Fruit fly (Drosophila melanogaster) whole organism, embryonic: ENCODE measurements around the gene CG4393.

Experiments used
- Adf1 ChIP-seq: fragments of 200-800 bp; sonication (Bioruptor generic); IDR thresholded peaks from 2 replicates; pipeline ENCODE4 v1.3.6; 2022; ENCODE audit warnings: missing biosample characterization, missing genetic modification characterization
- Atf3 ChIP-seq: fragments of 200-800 bp; sonication (Bioruptor generic); optimal IDR thresholded peaks from 3 replicates; lab custom pipeline; 2016; ENCODE audit warnings: missing biosample characterization, missing genetic modification characterization
- B-H2 ChIP-seq: fragments of 200-800 bp; sonication (Bioruptor generic); optimal IDR thresholded peaks from 2 replicates; lab custom pipeline; 2018; ENCODE audit warnings: missing biosample characterization, mild to moderate bottlenecking, missing genetic modification characterization
- CG13287 ChIP-seq: fragments of 200-800 bp; sonication (Bioruptor generic); IDR thresholded peaks from 2 replicates; pipeline ENCODE4 v1.3.6; 2022; ENCODE audit warnings: missing biosample characterization, missing genetic modification characterization; ENCODE audit not compliant: partially characterized antibody
- CG14860 ChIP-seq: fragments of 200-800 bp; sonication (Bioruptor generic); IDR thresholded peaks from 3 replicates; pipeline ENCODE4 v1.3.6; 2022; ENCODE audit warnings: missing biosample characterization, missing genetic modification characterization; ENCODE audit not compliant: partially characterized antibody
- CG1603 ChIP-seq: fragments of 200-800 bp; sonication (Bioruptor generic); optimal IDR thresholded peaks from 2 replicates; lab custom pipeline; 2019; ENCODE audit warnings: missing biosample characterization, mild to moderate bottlenecking, missing genetic modification characterization, moderate library complexity
- CG17186 ChIP-seq: fragments of 200-800 bp; sonication (Bioruptor generic); optimal IDR thresholded peaks from 3 replicates; lab custom pipeline; 2017; ENCODE audit warnings: missing biosample characterization, missing genetic modification reagents, missing genetic modification characterization
- CG18262 ChIP-seq: fragments of 200-800 bp; optimal IDR thresholded peaks from 3 replicates; lab custom pipeline; 2019; ENCODE audit warnings: missing biosample characterization, mild to moderate bottlenecking, missing genetic modification characterization, moderate library complexity
- CG31441 ChIP-seq: fragments of 200-800 bp; sonication (Bioruptor generic); IDR thresholded peaks from 2 replicates; pipeline ENCODE4 v1.3.6; 2022; ENCODE audit warnings: missing biosample characterization, missing genetic modification characterization
- CG3847 ChIP-seq: fragments of 200-800 bp; sonication (Bioruptor generic); IDR thresholded peaks from 2 replicates; pipeline ENCODE4 v1.3.6; 2022; ENCODE audit warnings: missing biosample characterization, missing genetic modification characterization
- CG7372 ChIP-seq: fragments of 200-800 bp; sonication (Bioruptor generic); IDR thresholded peaks from 2 replicates; pipeline ENCODE4 v1.3.6; 2022; ENCODE audit warnings: missing biosample characterization, missing genetic modification characterization
- CG7786 ChIP-seq: fragments of 200-800 bp; sonication (Bioruptor generic); optimal IDR thresholded peaks from 2 replicates; lab custom pipeline; 2016; ENCODE audit warnings: missing biosample characterization, missing genetic modification characterization
- CG8359 ChIP-seq: fragments of 200-800 bp; sonication (Bioruptor generic); optimal IDR thresholded peaks from 2 replicates; lab custom pipeline; 2017; ENCODE audit warnings: missing biosample characterization, mild to moderate bottlenecking, missing genetic modification characterization, borderline replicate concordance
- CG9437 ChIP-seq: fragments of 200-800 bp; sonication (Bioruptor generic); optimal IDR thresholded peaks from 2 replicates; lab custom pipeline; 2018; ENCODE audit warnings: missing biosample characterization, mild to moderate bottlenecking, missing genetic modification characterization
- CG9797 ChIP-seq: fragments of 200-800 bp; sonication (Bioruptor generic); optimal IDR thresholded peaks from 3 replicates; lab custom pipeline; 2018; ENCODE audit warnings: missing biosample characterization, mild to moderate bottlenecking, missing genetic modification characterization
- Chrac-16 ChIP-seq: fragments of 200-800 bp; sonication (Bioruptor generic); optimal IDR thresholded peaks from 3 replicates; lab custom pipeline; 2016; ENCODE audit warnings: missing biosample characterization, missing genetic modification characterization
- Dll ChIP-seq: fragments of 200-800 bp; sonication (Bioruptor generic); IDR thresholded peaks from 4 replicates; pipeline ENCODE4 v1.3.6; 2022; ENCODE audit warnings: missing biosample characterization, missing genetic modification characterization; ENCODE audit not compliant: partially characterized antibody
- Doc3 ChIP-seq: fragments of 200-800 bp; sonication (Bioruptor generic); IDR thresholded peaks from 3 replicates; pipeline ENCODE4 v1.3.6; 2022; ENCODE audit warnings: missing biosample characterization, missing genetic modification characterization; ENCODE audit not compliant: partially characterized antibody
- Dp ChIP-seq: fragments of 200-800 bp; sonication (Bioruptor generic); optimal IDR thresholded peaks from 2 replicates; lab custom pipeline; 2018; ENCODE audit warnings: missing biosample characterization, mild to moderate bottlenecking, missing genetic modification characterization, moderate library complexity
- HLH4C ChIP-seq: fragments of 200-800 bp; sonication (Bioruptor generic); IDR thresholded peaks from 3 replicates; pipeline ENCODE4 v1.3.6; 2022; ENCODE audit warnings: missing biosample characterization, missing genetic modification characterization; ENCODE audit not compliant: partially characterized antibody
- Hmr ChIP-seq: fragments of 200-800 bp; sonication (Bioruptor generic); optimal IDR thresholded peaks from 3 replicates; lab custom pipeline; 2017; ENCODE audit warnings: mild to moderate bottlenecking, missing biosample characterization, missing genetic modification reagents, missing genetic modification characterization
- Med ChIP-seq: fragments of 200-800 bp; sonication (Bioruptor generic); peaks from one replicate; lab custom pipeline; 2016; ENCODE audit warnings: missing biosample characterization, missing genetic modification characterization, mild to moderate bottlenecking, inconsistent platforms, moderate library complexity
- Myb ChIP-seq: fragments of 200-800 bp; sonication (Bioruptor generic); optimal IDR thresholded peaks from 2 replicates; lab custom pipeline; 2016; ENCODE audit warnings: missing biosample characterization, missing genetic modification characterization
- NfI ChIP-seq: fragments of 200-800 bp; sonication (Bioruptor generic); optimal IDR thresholded peaks from 3 replicates; lab custom pipeline; 2018; ENCODE audit warnings: missing biosample characterization, mild to moderate bottlenecking, missing genetic modification characterization, moderate library complexity
- Opbp ChIP-seq: fragments of 200-800 bp; sonication (Bioruptor generic); IDR thresholded peaks from 3 replicates; pipeline ENCODE4 v1.3.6; 2022; ENCODE audit warnings: missing biosample characterization, missing genetic modification characterization; ENCODE audit not compliant: partially characterized antibody
- Sin3A ChIP-seq: fragments of >200 bp; optimal IDR thresholded peaks from 2 replicates; lab custom pipeline; 2018
- Sry-δ ChIP-seq: fragments of 200-800 bp; sonication (Bioruptor generic); optimal IDR thresholded peaks from 2 replicates; lab custom pipeline; 2016; ENCODE audit warnings: missing biosample characterization, missing genetic modification characterization
- Xbp1 ChIP-seq: fragments of 200-800 bp; sonication (Bioruptor generic); optimal IDR thresholded peaks from 3 replicates; lab custom pipeline; 2016; ENCODE audit warnings: missing biosample characterization, mild to moderate bottlenecking, missing genetic modification characterization
- Xrp1 ChIP-seq: fragments of 200-800 bp; sonication (Bioruptor generic); IDR thresholded peaks from 2 replicates; pipeline ENCODE4 v1.3.6; 2022; ENCODE audit warnings: missing biosample characterization, missing genetic modification characterization
- YL-1 ChIP-seq: fragments of 200-800 bp; sonication (Bioruptor generic); optimal IDR thresholded peaks from 3 replicates; lab custom pipeline; 2017; ENCODE audit warnings: missing biosample characterization, mild to moderate bottlenecking, missing genetic modification characterization
- bigmax ChIP-seq: fragments of 200-800 bp; sonication (Bioruptor generic); optimal IDR thresholded peaks from 2 replicates; lab custom pipeline; 2018; ENCODE audit warnings: missing biosample characterization, mild to moderate bottlenecking, missing genetic modification characterization
- cg ChIP-seq: fragments of 200-800 bp; sonication (Bioruptor generic); optimal IDR thresholded peaks from 3 replicates; lab custom pipeline; 2019; ENCODE audit warnings: missing biosample characterization, mild to moderate bottlenecking, missing genetic modification characterization, moderate library complexity
- chinmo ChIP-seq: fragments of 200-800 bp; sonication (Bioruptor generic); IDR thresholded peaks from 4 replicates; pipeline ENCODE4 v1.3.6; 2022; ENCODE audit warnings: missing biosample characterization, missing genetic modification characterization; ENCODE audit not compliant: partially characterized antibody
- ci ChIP-seq: fragments of 200-800 bp; sonication (Bioruptor generic); IDR thresholded peaks from 3 replicates; pipeline ENCODE4 v1.3.6; 2022; ENCODE audit warnings: missing biosample characterization, missing genetic modification characterization
- crc ChIP-seq: fragments of 200-800 bp; sonication (Bioruptor generic); optimal IDR thresholded peaks from 2 replicates; lab custom pipeline; 2016; ENCODE audit warnings: missing biosample characterization, missing genetic modification characterization
- dpn ChIP-seq, 2 experiments: fragments of 200-800 bp; sonication (Bioruptor generic); optimal IDR thresholded peaks; 3 replicates each; lab custom pipeline; 2016; ENCODE audit warnings: missing biosample characterization in 2 of 2, missing genetic modification characterization in 2 of 2
- eyg ChIP-seq: fragments of 200-800 bp; sonication (Bioruptor generic); optimal IDR thresholded peaks from 3 replicates; lab custom pipeline; 2016; ENCODE audit warnings: missing biosample characterization, missing genetic modification characterization
- ken ChIP-seq: fragments of 200-800 bp; sonication (Bioruptor generic); IDR thresholded peaks from 3 replicates; pipeline ENCODE4 v1.3.6; 2022; ENCODE audit warnings: missing biosample characterization, missing genetic modification characterization
- kni ChIP-seq: fragments of 200-800 bp; sonication (Bioruptor generic); optimal IDR thresholded peaks from 3 replicates; lab custom pipeline; 2017; ENCODE audit warnings: mild to moderate bottlenecking, missing biosample characterization, missing genetic modification reagents, missing genetic modification characterization
- lbe ChIP-seq: fragments of 200-800 bp; sonication (Bioruptor generic); optimal IDR thresholded peaks from 2 replicates; lab custom pipeline; 2016; ENCODE audit warnings: missing biosample characterization, mild to moderate bottlenecking, missing genetic modification characterization
- luna ChIP-seq: fragments of 200-800 bp; sonication (Bioruptor generic); optimal IDR thresholded peaks from 2 replicates; lab custom pipeline; 2016; ENCODE audit warnings: missing biosample characterization, missing genetic modification characterization
- mam ChIP-seq: fragments of 200-800 bp; sonication (Bioruptor generic); optimal IDR thresholded peaks from 3 replicates; lab custom pipeline; 2016; ENCODE audit warnings: missing biosample characterization, missing genetic modification characterization
- mirr ChIP-seq: fragments of 200-800 bp; sonication (Bioruptor generic); optimal IDR thresholded peaks from 3 replicates; lab custom pipeline; 2018; ENCODE audit warnings: missing biosample characterization, mild to moderate bottlenecking, missing genetic modification characterization
- nmo ChIP-seq: fragments of 200-800 bp; sonication (Bioruptor generic); optimal IDR thresholded peaks from 2 replicates; lab custom pipeline; 2018; ENCODE audit warnings: missing biosample characterization, mild to moderate bottlenecking, missing genetic modification characterization, moderate library complexity
- pzg ChIP-seq: fragments of 200-800 bp; sonication (Bioruptor generic); optimal IDR thresholded peaks from 3 replicates; lab custom pipeline; 2018; ENCODE audit warnings: missing biosample characterization, mild to moderate bottlenecking, missing genetic modification characterization, moderate library complexity
- scrt ChIP-seq: fragments of 200-800 bp; sonication (Bioruptor generic); optimal IDR thresholded peaks from 2 replicates; lab custom pipeline; 2018; ENCODE audit warnings: missing biosample characterization, mild to moderate bottlenecking, missing genetic modification characterization, moderate library complexity
- slp2 ChIP-seq: fragments of 200-800 bp; sonication (Bioruptor generic); optimal IDR thresholded peaks from 2 replicates; lab custom pipeline; 2016; ENCODE audit warnings: missing biosample characterization, missing genetic modification characterization
- z ChIP-seq: fragments of 200-800 bp; sonication (Bioruptor generic); IDR thresholded peaks from 3 replicates; pipeline ENCODE4 v1.3.6; 2022; ENCODE audit warnings: missing biosample characterization, missing genetic modification characterization

CG4393 gene

dm6 chr3R:23347432-23348305, 36.9 kb downstream of the CG4393 start, which contains the start of gene PolE1 (continued):
- TF ChIP-seq lbe (GFP tag; lab: Kevin White, UChicago) (peak; percentile 50), CG13287 (GFP tag; lab: Robert Waterston, UW) (peak; percentile 29; the same call in 1 of the 2 replicates), Xrp1 (GFP tag; lab: Robert Waterston, UW) (0 out of 2 replicates have a peak, but pooled peaks have one; percentile 5), Atf3 (GFP tag; lab: Kevin White, UChicago) (no peak), CG7786 (GFP tag; lab: Kevin White, UChicago) (no peak), chinmo (GFP tag; lab: Robert Waterston, UW) (0 out of 4 replicates have a peak, but pooled peaks have one; percentile 30), Hmr (peak; percentile 28), Med (GFP tag; lab: Kevin White, UChicago) (peak; percentile 88), mam (GFP tag; lab: Kevin White, UChicago) (peak; percentile 3), slp2 (GFP tag; lab: Kevin White, UChicago) (no peak), CG8359 (GFP tag; lab: Kevin White, UChicago) (no peak), B-H2 (GFP tag; lab: Kevin White, UChicago) (peak; percentile 32), ci (peak; percentile 42; the same call in 1 of the 3 replicates), Dll (GFP tag; lab: Robert Waterston, UW) (0 out of 4 replicates have a peak, but pooled peaks have one; percentile 34), HLH4C (peak; percentile 33; the same call in 1 of the 3 replicates), NfI (peak; percentile 11), Sin3A (peak; percentile 45), CG9797 (GFP tag; lab: Kevin White, UChicago) (peak; percentile 75), scrt (GFP tag; lab: Kevin White, UChicago) (peak; percentile 94), pzg (peak; percentile 70), z (GFP tag; lab: Robert Waterston, UW) (peak; percentile 74; the same call in 2 of the 3 replicates), Sry-δ (peak; percentile 15), CG9437 (GFP tag; lab: Kevin White, UChicago) (no peak), Opbp (GFP tag; lab: Robert Waterston, UW) (peak; percentile 48; the same call in 1 of the 3 replicates), ken (peak; percentile 31; the same call in 1 of the 3 replicates), CG3847 (GFP tag; lab: Robert Waterston, UW) (peak; percentile 44), Xbp1 (GFP tag; lab: Kevin White, UChicago) (peak; percentile 13), cg (peak; percentile 69), CG31441 (GFP tag; lab: Robert Waterston, UW) (0 out of 2 replicates have a peak, but pooled peaks have one; percentile 10), Adf1 (GFP tag; lab: Robert Waterston, UW) (no peak), kni (GFP tag; lab: Kevin White, UChicago) (peak; percentile 43), CG1603 (tag; lab: Kevin White, UChicago) (peak; percentile 27), YL-1 (GFP tag; lab: Kevin White, UChicago) (peak; percentile 21), crc (GFP tag; lab: Kevin White, UChicago) (no peak), dpn (GFP tag; optimal IDR thresholded peaks at IDR 0.05; lab: Kevin White, UChicago) (peak in 1 of 2 experiments; percentile 4)

DNA sequence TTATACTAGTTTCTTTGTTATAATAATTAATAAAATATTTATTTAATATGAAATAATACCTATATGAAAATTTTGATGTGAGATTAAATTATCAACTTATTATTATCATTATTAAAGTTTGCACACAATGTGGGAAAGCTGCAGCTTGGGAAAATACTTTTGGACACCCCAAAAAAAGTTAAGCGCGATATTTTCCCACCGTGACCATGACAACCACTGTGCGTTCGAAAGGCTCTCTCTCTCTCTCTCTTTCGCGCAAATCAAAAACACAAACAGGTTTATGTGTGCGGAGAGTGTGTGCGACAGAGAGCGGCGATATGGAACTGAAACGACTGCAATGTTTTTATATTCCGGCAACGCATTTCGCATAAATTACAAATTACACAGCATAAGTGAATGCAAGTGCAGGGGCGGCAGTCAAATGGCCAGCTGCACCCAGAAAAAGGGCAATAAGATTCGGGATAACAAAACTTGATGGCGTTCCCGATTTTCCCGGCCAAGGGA, 37.6 kb downstream of the CG4393 start:
- TF ChIP-seq luna: no peak
- TF ChIP-seq eyg (GFP tag; lab: Kevin White, UChicago): no peak
- peak; percentile 49 for TF ChIP-seq nmo (GFP tag; lab: Kevin White, UChicago)
- no peak for TF ChIP-seq Doc3 (GFP tag; lab: Robert Waterston, UW)
- peak; percentile 84 for TF ChIP-seq CG18262 (tag; lab: Kevin White, UChicago)
- no peak for TF ChIP-seq CG7372
- no peak for TF ChIP-seq B-H2 (GFP tag; lab: Kevin White, UChicago)
- no peak for TF ChIP-seq Dp (GFP tag; lab: Kevin White, UChicago)
- no peak for TF ChIP-seq mirr (GFP tag; lab: Kevin White, UChicago)
- TF ChIP-seq Chrac-16 (GFP tag; lab: Kevin White, UChicago): peak; percentile 40
- no peak for TF ChIP-seq CG14860 (GFP tag; lab: Robert Waterston, UW)
- no peak for TF ChIP-seq CG17186 (GFP tag; lab: Kevin White, UChicago)
- TF ChIP-seq bigmax: no peak
- no peak for TF ChIP-seq Myb (GFP tag; lab: Kevin White, UChicago)
